Fruit fly (Drosophila melanogaster) whole organism, embryonic: Measurements from ENCODE around the gene kin17.

Experiments
- Antp ChIP-seq: fragments of 200-800 bp; sonication (Bioruptor generic); optimal IDR thresholded peaks from 3 replicates; lab custom pipeline; 2016; ENCODE audit warnings: missing biosample characterization, missing genetic modification characterization
- Atf-2 ChIP-seq: fragments of 200-800 bp; sonication (Bioruptor generic); optimal IDR thresholded peaks from 2 replicates; lab custom pipeline; 2016; ENCODE audit warnings: missing biosample characterization, missing genetic modification characterization
- Atf3 ChIP-seq: fragments of 200-800 bp; sonication (Bioruptor generic); optimal IDR thresholded peaks from 3 replicates; lab custom pipeline; 2016; ENCODE audit warnings: missing biosample characterization, missing genetic modification characterization
- Atf6 ChIP-seq: fragments of 200-800 bp; sonication (Bioruptor generic); IDR thresholded peaks from 2 replicates; pipeline ENCODE4 v1.3.6; 2022; ENCODE audit warnings: missing biosample characterization, missing genetic modification characterization
- BEAF-32 ChIP-seq: fragments of 200-800 bp; sonication (Bioruptor generic); optimal IDR thresholded peaks from 3 replicates; lab custom pipeline; 2017; ENCODE audit warnings: missing biosample characterization, missing genetic modification characterization, mild to moderate bottlenecking, moderate library complexity, missing genetic modification reagents
- CG10147 ChIP-seq: fragments of 200-800 bp; sonication (Bioruptor generic); optimal IDR thresholded peaks from 2 replicates; lab custom pipeline; 2019; ENCODE audit warnings: missing biosample characterization, mild to moderate bottlenecking, missing genetic modification characterization, moderate library complexity
- CG12155 ChIP-seq: fragments of 200-800 bp; sonication (Bioruptor generic); optimal IDR thresholded peaks from 3 replicates; lab custom pipeline; 2016; ENCODE audit warnings: missing biosample characterization, missing genetic modification characterization
- CG14965 ChIP-seq: fragments of 200-800 bp; sonication (Bioruptor generic); optimal IDR thresholded peaks from 2 replicates; lab custom pipeline; 2016; ENCODE audit warnings: missing biosample characterization, missing genetic modification characterization, borderline replicate concordance
- CG15479 ChIP-seq: fragments of 200-800 bp; sonication (Bioruptor generic); optimal IDR thresholded peaks from 3 replicates; lab custom pipeline; 2019; ENCODE audit warnings: missing biosample characterization, mild to moderate bottlenecking, missing genetic modification characterization, moderate library complexity
- CG1602 ChIP-seq: fragments of 200-800 bp; sonication (Bioruptor generic); optimal IDR thresholded peaks from 3 replicates; lab custom pipeline; 2016; ENCODE audit warnings: missing biosample characterization, missing genetic modification characterization
- CG17612 ChIP-seq: fragments of 200-800 bp; sonication (Bioruptor generic); IDR thresholded peaks from 2 replicates; pipeline ENCODE4 v1.3.6; 2022; ENCODE audit warnings: missing biosample characterization, missing genetic modification characterization
- CG1832 ChIP-seq: fragments of 200-800 bp; sonication (Bioruptor generic); optimal IDR thresholded peaks from 2 replicates; lab custom pipeline; 2017; ENCODE audit warnings: missing biosample characterization, mild to moderate bottlenecking, missing genetic modification characterization, inconsistent platforms
- CG2120 ChIP-seq: fragments of 200-800 bp; sonication (Bioruptor generic); optimal IDR thresholded peaks from 3 replicates; lab custom pipeline; 2016; ENCODE audit warnings: missing biosample characterization, missing genetic modification characterization
- CG31441 ChIP-seq: fragments of 200-800 bp; sonication (Bioruptor generic); IDR thresholded peaks from 2 replicates; pipeline ENCODE4 v1.3.6; 2022; ENCODE audit warnings: missing biosample characterization, missing genetic modification characterization
- CG32772 ChIP-seq: fragments of 200-800 bp; sonication (Bioruptor generic); IDR thresholded peaks from 2 replicates; pipeline ENCODE4 v1.3.6; 2022; ENCODE audit warnings: missing biosample characterization, missing genetic modification characterization
- CG3407 ChIP-seq: fragments of 200-800 bp; sonication (Bioruptor generic); optimal IDR thresholded peaks from 2 replicates; lab custom pipeline; 2018; ENCODE audit warnings: missing biosample characterization, mild to moderate bottlenecking, missing genetic modification characterization
- CG6689 ChIP-seq: fragments of 200-800 bp; sonication (Bioruptor generic); IDR thresholded peaks from 2 replicates; pipeline ENCODE4 v1.3.6; 2022; ENCODE audit warnings: missing biosample characterization, missing genetic modification characterization
- CG9797 ChIP-seq: fragments of 200-800 bp; sonication (Bioruptor generic); optimal IDR thresholded peaks from 3 replicates; lab custom pipeline; 2018; ENCODE audit warnings: missing biosample characterization, mild to moderate bottlenecking, missing genetic modification characterization
- CG9817 ChIP-seq: fragments of 200-800 bp; sonication (Bioruptor generic); optimal IDR thresholded peaks from 2 replicates; lab custom pipeline; 2018; ENCODE audit warnings: missing biosample characterization, mild to moderate bottlenecking, missing genetic modification characterization, moderate library complexity
- CG9932 ChIP-seq: fragments of 200-800 bp; sonication (Bioruptor generic); IDR thresholded peaks from 2 replicates; pipeline ENCODE4 v1.3.6; 2022; ENCODE audit warnings: missing biosample characterization, missing genetic modification characterization
- CoRest ChIP-seq: fragments of 200-800 bp; sonication (Bioruptor generic); optimal IDR thresholded peaks from 3 replicates; lab custom pipeline; 2018; ENCODE audit warnings: missing biosample characterization, mild to moderate bottlenecking, missing genetic modification characterization, moderate library complexity
- D19B ChIP-seq: fragments of 200-800 bp; sonication (Bioruptor generic); optimal IDR thresholded peaks from 2 replicates; lab custom pipeline; 2017; ENCODE audit warnings: missing biosample characterization, mild to moderate bottlenecking, missing genetic modification characterization
- Doc3 ChIP-seq: fragments of 200-800 bp; sonication (Bioruptor generic); IDR thresholded peaks from 3 replicates; pipeline ENCODE4 v1.3.6; 2022; ENCODE audit warnings: missing biosample characterization, missing genetic modification characterization; ENCODE audit not compliant: partially characterized antibody
- Gsc ChIP-seq: fragments of 200-800 bp; sonication (Bioruptor generic); IDR thresholded peaks from 2 replicates; pipeline ENCODE4 v1.3.6; 2022; ENCODE audit warnings: missing biosample characterization, missing genetic modification characterization
- Jarid2 ChIP-seq: fragments of 200-800 bp; sonication (Bioruptor generic); optimal IDR thresholded peaks from 3 replicates; lab custom pipeline; 2017; ENCODE audit warnings: mild to moderate bottlenecking, missing biosample characterization, missing genetic modification reagents, missing genetic modification characterization
- MBD-R2 ChIP-seq: fragments of 200-800 bp; sonication (Bioruptor generic); IDR thresholded peaks from 2 replicates; pipeline ENCODE4 v1.3.6; 2022; ENCODE audit warnings: missing biosample characterization, missing genetic modification characterization
- NC2α ChIP-seq: fragments of 200-800 bp; sonication (Bioruptor generic); optimal IDR thresholded peaks from 2 replicates; lab custom pipeline; 2016; ENCODE audit warnings: missing biosample characterization, missing genetic modification characterization
- NFAT ChIP-seq: fragments of 200-800 bp; sonication (Bioruptor generic); IDR thresholded peaks from 2 replicates; pipeline ENCODE4 v1.3.6; 2022; ENCODE audit warnings: missing biosample characterization, missing genetic modification characterization
- Trl ChIP-seq, 3 experiments: fragments of >200 bp in 2 of 3; fragments of 200-800 bp in 1 of 3; sonication (Bioruptor generic) in 1 of 3; optimal IDR thresholded peaks; 2 replicates in 1 of 3; 3 replicates in 2 of 3; lab custom pipeline; 2016 to 2017; ENCODE audit warnings: missing biosample characterization in 1 of 3, missing genetic modification characterization in 1 of 3
- ase ChIP-seq: fragments of 200-800 bp; sonication (Bioruptor generic); IDR thresholded peaks from 3 replicates; pipeline ENCODE4 v1.3.6; 2022; ENCODE audit warnings: missing biosample characterization, missing genetic modification characterization
- btn ChIP-seq: fragments of 200-800 bp; sonication (Bioruptor generic); optimal IDR thresholded peaks from 2 replicates; lab custom pipeline; 2016; ENCODE audit warnings: missing biosample characterization, missing genetic modification characterization
- chm ChIP-seq: fragments of 200-800 bp; sonication (Bioruptor generic); IDR thresholded peaks from 2 replicates; pipeline ENCODE4 v1.3.6; 2022; ENCODE audit warnings: missing biosample characterization, missing genetic modification characterization
- dimm ChIP-seq: fragments of 200-800 bp; sonication (Bioruptor generic); IDR thresholded peaks from 2 replicates; pipeline ENCODE4 v1.3.6; 2022; ENCODE audit warnings: missing biosample characterization, missing genetic modification characterization
- emc ChIP-seq: fragments of 200-800 bp; sonication (Bioruptor generic); optimal IDR thresholded peaks from 2 replicates; lab custom pipeline; 2016; ENCODE audit warnings: missing biosample characterization, missing genetic modification characterization
- eve ChIP-seq, 2 experiments: fragments of >200 bp; optimal IDR thresholded peaks; 2 replicates each; lab custom pipeline; 2017; ENCODE audit warnings: missing biosample characterization in 2 of 2, missing genetic modification characterization in 2 of 2
- ewg ChIP-seq: fragments of 200-800 bp; sonication (Bioruptor generic); optimal IDR thresholded peaks from 3 replicates; lab custom pipeline; 2017; ENCODE audit warnings: mild to moderate bottlenecking, missing biosample characterization, missing genetic modification reagents, missing genetic modification characterization
- gro ChIP-seq: fragments of 200-800 bp; sonication (Bioruptor generic); optimal IDR thresholded peaks from 2 replicates; lab custom pipeline; 2016; ENCODE audit warnings: missing biosample characterization, missing genetic modification characterization
- jing ChIP-seq: fragments of 200-800 bp; sonication (Bioruptor generic); optimal IDR thresholded peaks from 2 replicates; lab custom pipeline; 2018; ENCODE audit warnings: missing biosample characterization, mild to moderate bottlenecking, missing genetic modification characterization
- klu ChIP-seq: fragments of 200-800 bp; sonication (Bioruptor generic); IDR thresholded peaks from 2 replicates; pipeline ENCODE4 v1.3.6; 2022; ENCODE audit warnings: missing biosample characterization, missing genetic modification characterization
- lilli ChIP-seq: fragments of 200-800 bp; sonication (Bioruptor generic); optimal IDR thresholded peaks from 3 replicates; lab custom pipeline; 2016; ENCODE audit warnings: missing biosample characterization, missing genetic modification characterization
- org-1 ChIP-seq: fragments of 200-800 bp; sonication (Bioruptor generic); optimal IDR thresholded peaks from 2 replicates; lab custom pipeline; 2017; ENCODE audit warnings: missing biosample characterization, missing genetic modification characterization
- pum ChIP-seq: fragments of 200-800 bp; sonication (Bioruptor generic); optimal IDR thresholded peaks from 2 replicates; lab custom pipeline; 2016; ENCODE audit warnings: missing biosample characterization, missing genetic modification characterization
- sens-2 ChIP-seq: fragments of 200-800 bp; sonication (Bioruptor generic); IDR thresholded peaks from 2 replicates; pipeline ENCODE4 v1.3.6; 2022; ENCODE audit warnings: missing biosample characterization, missing genetic modification characterization
- slbo ChIP-seq: fragments of 200-800 bp; sonication (Bioruptor generic); IDR thresholded peaks from 2 replicates; pipeline ENCODE4 v1.3.6; 2022; ENCODE audit warnings: missing biosample characterization, missing genetic modification characterization
- stc ChIP-seq: fragments of 200-800 bp; sonication (Bioruptor generic); IDR thresholded peaks from 2 replicates; pipeline ENCODE4 v1.3.6; 2022; ENCODE audit warnings: missing biosample characterization, missing genetic modification characterization
- trem ChIP-seq: fragments of 200-800 bp; optimal IDR thresholded peaks from 3 replicates; lab custom pipeline; 2019; ENCODE audit warnings: missing biosample characterization, mild to moderate bottlenecking, missing genetic modification characterization, moderate library complexity
- usp ChIP-seq: fragments of >200 bp; optimal IDR thresholded peaks from 2 replicates; lab custom pipeline; 2017; ENCODE audit warnings: missing biosample characterization, missing genetic modification characterization
- vnd ChIP-seq: fragments of 200-800 bp; sonication (Bioruptor generic); IDR thresholded peaks from 3 replicates; pipeline ENCODE4 v1.3.6; 2022; ENCODE audit warnings: missing biosample characterization, missing genetic modification characterization; ENCODE audit not compliant: partially characterized antibody
- zen ChIP-seq: fragments of 200-800 bp; sonication (Bioruptor generic); optimal IDR thresholded peaks from 3 replicates; lab custom pipeline; 2018; ENCODE audit warnings: missing biosample characterization, mild to moderate bottlenecking, missing genetic modification characterization, moderate library complexity

The kin17 gene

dm6 chr3L:20375878-20376563, 19.4 kb downstream of the kin17 start, which contains the start of the genes Ide and RhoBTB (continued):
- TF ChIP-seq chm (GFP tag; lab: Robert Waterston, UW), result peak; percentile 24; the same call in 1 of the 2 replicates
- peak; percentile 62 for TF ChIP-seq NC2α (GFP tag; lab: Kevin White, UChicago)
- peak; percentile 63; the same call in 1 of the 2 replicates for TF ChIP-seq Atf6 (GFP tag; lab: Robert Waterston, UW)
- peak; percentile 63 for TF ChIP-seq NFAT
- peak; percentile 44; the same call in 2 of the 3 replicates for TF ChIP-seq ase (GFP tag; lab: Robert Waterston, UW)
- TF ChIP-seq Jarid2 (GFP tag; lab: Kevin White, UChicago), result peak; percentile 41
- peak; percentile 78 for TF ChIP-seq CG1602 (GFP tag; lab: Kevin White, UChicago)
- TF ChIP-seq CG31441, result peak; percentile 89
- no peak for TF ChIP-seq CG17612 (GFP tag; lab: Robert Waterston, UW)
- no peak for TF ChIP-seq vnd (GFP tag; lab: Robert Waterston, UW)
- peak; percentile 90 for TF ChIP-seq lilli
- peak; percentile 51 for TF ChIP-seq MBD-R2
- peak; percentile 67 for TF ChIP-seq CG32772
- peak; percentile 25 for TF ChIP-seq CG3407 (GFP tag; lab: Kevin White, UChicago)
- TF ChIP-seq dimm (GFP tag; lab: Robert Waterston, UW), result peak; percentile 47; the same call in 1 of the 2 replicates
- TF ChIP-seq jing, result peak; percentile 26
- no peak for TF ChIP-seq eve (GFP tag; optimal IDR thresholded peaks at IDR 0.05; lab: Kevin White, UChicago)
- TF ChIP-seq CG12155, result peak; percentile 86
- TF ChIP-seq trem, result peak; percentile 98
- TF ChIP-seq btn (GFP tag; lab: Kevin White, UChicago), result peak; percentile 12
- peak; percentile 77 for TF ChIP-seq zen
- TF ChIP-seq ewg (GFP tag; lab: Kevin White, UChicago), result peak; percentile 74
- no peak for TF ChIP-seq CG1832 (GFP tag; lab: Kevin White, UChicago)
- TF ChIP-seq D19B, result peak; percentile 55
- TF ChIP-seq klu (GFP tag; lab: Robert Waterston, UW), result peak; percentile 73
- TF ChIP-seq CG9797 (GFP tag; lab: Kevin White, UChicago), result peak; percentile 22
- peak; percentile 49 for TF ChIP-seq emc
- peak; percentile 77 for TF ChIP-seq Atf3 (GFP tag; lab: Kevin White, UChicago)
- 0 out of 2 replicates have a peak, but pooled peaks have one; percentile 14 for TF ChIP-seq sens-2 (GFP tag; lab: Robert Waterston, UW)
- TF ChIP-seq CG15479 (GFP tag; lab: Kevin White, UChicago), result peak; percentile 64
- TF ChIP-seq pum (GFP tag; lab: Kevin White, UChicago), result peak; percentile 91
- TF ChIP-seq Antp (GFP tag; lab: Kevin White, UChicago), result peak; percentile 86
- TF ChIP-seq BEAF-32 (GFP tag; lab: Kevin White, UChicago), result peak; percentile 58
- peak; percentile 62 for TF ChIP-seq CG10147 (GFP tag; lab: Kevin White, UChicago)
- peak; percentile 94 for TF ChIP-seq slbo
- peak; percentile 96 for TF ChIP-seq CG2120
- TF ChIP-seq CG14965 (GFP tag; lab: Kevin White, UChicago), result peak; percentile 22
- peak; percentile 85 for TF ChIP-seq Atf-2
- no peak for TF ChIP-seq Doc3 (GFP tag; lab: Robert Waterston, UW)
- TF ChIP-seq org-1 (GFP tag; lab: Kevin White, UChicago), result peak; percentile 23
- TF ChIP-seq CoRest (tag; lab: Kevin White, UChicago), result peak; percentile 96
- peak in 1 of 2 experiments; percentile 23 for TF ChIP-seq Trl (optimal IDR thresholded peaks at IDR 0.05; lab: Kevin White, UChicago)
- peak; percentile 86 for TF ChIP-seq Trl (GFP tag; optimal IDR thresholded peaks at IDR 0.05; lab: Kevin White, UChicago)
- TF ChIP-seq CG9932, result peak; percentile 94
- peak; percentile 23; the same call in 1 of the 2 replicates for TF ChIP-seq stc (GFP tag; lab: Robert Waterston, UW)
- TF ChIP-seq Gsc, result peak; percentile 43; the same call in 1 of the 2 replicates
- no peak for TF ChIP-seq usp (GFP tag; lab: Kevin White, UChicago)
- TF ChIP-seq CG9817, result peak; percentile 95
- TF ChIP-seq CG6689 (GFP tag; lab: Robert Waterston, UW), result peak; percentile 67
- peak; percentile 84 for TF ChIP-seq gro (GFP tag; lab: Kevin White, UChicago)
